Worm (Caenorhabditis elegans): ENCODE measurements around the gene aqp-11.

Gene aqp-11

ce11 chrIII:13719247-13719758 is 46.2 kb downstream of the aqp-11 start:
- peak; percentile 56 for TF ChIP-seq hlh-30 (tag; optimal IDR thresholded peaks at IDR 0.05; ENCODE audit: insufficient read depth)
- TF ChIP-seq ceh-18 (tag; optimal IDR thresholded peaks at IDR 0.05), result peak; percentile 26
- TF ChIP-seq unc-42 (tag; optimal IDR thresholded peaks at IDR 0.05), result no peak
- TF ChIP-seq sox-2 (GFP tag; IDR thresholded peaks at IDR 0.05), result no peak
- peak; percentile 22 for TF ChIP-seq tbx-2 (tag; optimal IDR thresholded peaks at IDR 0.05)

ce11 chrIII:13720190-13720741 is 47.2 kb downstream of the aqp-11 start:
- TF ChIP-seq ztf-16 (tag; optimal IDR thresholded peaks at IDR 0.05) (peak; percentile 29), ceh-14 (tag; optimal IDR thresholded peaks at IDR 0.05) (no peak), ceh-24 (tag; optimal IDR thresholded peaks at IDR 0.05) (no peak), sdc-2 (tag; optimal IDR thresholded peaks at IDR 0.05) (peak; percentile 23), tbx-2 (tag; optimal IDR thresholded peaks at IDR 0.05) (peak; percentile 6), nhr-11 (tag; optimal IDR thresholded peaks at IDR 0.05) (no peak), elt-4 (tag; optimal IDR thresholded peaks at IDR 0.05) (no peak), hlh-30 (tag; optimal IDR thresholded peaks at IDR 0.05; ENCODE audit: insufficient read depth) (no peak), zip-5 (tag; optimal IDR thresholded peaks at IDR 0.05) (no peak), unc-42 (tag; optimal IDR thresholded peaks at IDR 0.05) (peak; percentile 5), ceh-6 (GFP tag; optimal IDR thresholded peaks at IDR 0.05) (peak; percentile 0)

ce11 chrIII:13721066-13721465 is 48.0 kb downstream of the aqp-11 start:
- TF ChIP-seq hlh-13 (GFP tag; optimal IDR thresholded peaks at IDR 0.05), result no peak
- peak; percentile 13 for TF ChIP-seq C08G9.2 (tag; optimal IDR thresholded peaks at IDR 0.05)
- no peak for TF ChIP-seq ceh-19 (GFP tag; optimal IDR thresholded peaks at IDR 0.05)
- peak; percentile 67 for TF ChIP-seq ref-2 (tag; optimal IDR thresholded peaks at IDR 0.05)
- peak; percentile 49 for TF ChIP-seq pat-9 (tag; optimal IDR thresholded peaks at IDR 0.05)
- TF ChIP-seq T23F11.4 (GFP tag; optimal IDR thresholded peaks at IDR 0.05), result peak; percentile 50
- TF ChIP-seq elt-2 (tag; optimal IDR thresholded peaks at IDR 0.05), result peak; percentile 33
- peak; percentile 14 for TF ChIP-seq rnt-1 (tag; optimal IDR thresholded peaks at IDR 0.05)
- TF ChIP-seq fkh-6 (tag; optimal IDR thresholded peaks at IDR 0.05), result peak; percentile 7
- TF ChIP-seq hlh-30 (tag; optimal IDR thresholded peaks at IDR 0.05; ENCODE audit: insufficient read depth), result no peak
- peak; percentile 37; the same call in 1 of the 2 replicates for TF ChIP-seq sox-2 (GFP tag; IDR thresholded peaks at IDR 0.05)
- TF ChIP-seq C38D4.7 (GFP tag; optimal IDR thresholded peaks at IDR 0.05), result peak; percentile 29
- peak; percentile 79 for TF ChIP-seq ceh-34 (tag; optimal IDR thresholded peaks at IDR 0.05)
- TF ChIP-seq Y22D7AL.16 (tag; optimal IDR thresholded peaks at IDR 0.05), result peak; percentile 19
- peak; percentile 53 for TF ChIP-seq pros-1 (tag; optimal IDR thresholded peaks at IDR 0.05)
- TF ChIP-seq K09A11.1 (tag; optimal IDR thresholded peaks at IDR 0.05; ENCODE audit: insufficient read depth), result no peak
- TF ChIP-seq F13H6.1 (tag; optimal IDR thresholded peaks at IDR 0.05), result peak; percentile 25
- TF ChIP-seq hlh-8 (tag; optimal IDR thresholded peaks at IDR 0.05), result peak; percentile 1
- TF ChIP-seq tbx-2 (tag; optimal IDR thresholded peaks at IDR 0.05), result peak; percentile 85
- no peak for TF ChIP-seq hlh-15 (tag; optimal IDR thresholded peaks at IDR 0.05)
- peak; percentile 8 for TF ChIP-seq gmeb-2 (tag; optimal IDR thresholded peaks at IDR 0.05)
- TF ChIP-seq ceh-6 (GFP tag; optimal IDR thresholded peaks at IDR 0.05), result peak; percentile 7
- no peak for TF ChIP-seq nfya-1 (tag; optimal IDR thresholded peaks at IDR 0.05)
- no peak for TF ChIP-seq zip-5 (tag; optimal IDR thresholded peaks at IDR 0.05)
- peak; percentile 62 for TF ChIP-seq eyg-1 (tag; optimal IDR thresholded peaks at IDR 0.05)
- TF ChIP-seq lim-6 (tag; optimal IDR thresholded peaks at IDR 0.05), result peak; percentile 10
- TF ChIP-seq ceh-2 (tag; optimal IDR thresholded peaks at IDR 0.05), result peak; percentile 1
- TF ChIP-seq ceh-31 (tag; optimal IDR thresholded peaks at IDR 0.05), result peak; percentile 40
- TF ChIP-seq sdc-2 (tag; optimal IDR thresholded peaks at IDR 0.05), result peak; percentile 73
- TF ChIP-seq nhr-232 (tag; optimal IDR thresholded peaks at IDR 0.05), result peak; percentile 1

All from whole organism, late embryonic.